Fruit fly (Drosophila melanogaster) whole organism, embryonic: Measurements from ENCODE around the gene sick.
A peak's percentile ranks its signal among the peaks of the same experiment; 100 is the strongest.

Experiments used
- Asciz ChIP-seq: fragments of 200-800 bp; sonication (Bioruptor generic); optimal IDR thresholded peaks from 2 replicates; lab custom pipeline; 2017; ENCODE audit warnings: missing biosample characterization, mild to moderate bottlenecking, missing genetic modification characterization, missing genetic modification reagents
- CG10462 ChIP-seq: fragments of 200-800 bp; sonication (Bioruptor generic); optimal IDR thresholded peaks from 2 replicates; lab custom pipeline; 2016; ENCODE audit warnings: missing biosample characterization, missing genetic modification characterization
- Sox102F ChIP-seq: fragments of 200-800 bp; sonication (Bioruptor generic); optimal IDR thresholded peaks from 2 replicates; lab custom pipeline; 2018; ENCODE audit warnings: missing biosample characterization, mild to moderate bottlenecking, missing genetic modification characterization, moderate library complexity
- cwo ChIP-seq: fragments of 200-800 bp; sonication (Bioruptor generic); optimal IDR thresholded peaks from 3 replicates; lab custom pipeline; 2017; ENCODE audit warnings: missing biosample characterization, missing genetic modification characterization, mild to moderate bottlenecking, moderate library complexity, missing genetic modification reagents
- fu2 ChIP-seq: fragments of 200-800 bp; sonication (Bioruptor generic); optimal IDR thresholded peaks from 2 replicates; lab custom pipeline; 2016; ENCODE audit warnings: missing biosample characterization, missing genetic modification characterization
- h ChIP-seq: fragments of >200 bp; optimal IDR thresholded peaks from 2 replicates; lab custom pipeline; 2017
- her ChIP-seq: fragments of 200-800 bp; sonication (Bioruptor generic); optimal IDR thresholded peaks from 2 replicates; lab custom pipeline; 2016; ENCODE audit warnings: missing biosample characterization, missing genetic modification characterization
- trh ChIP-seq: fragments of 200-800 bp; sonication (Bioruptor generic); optimal IDR thresholded peaks from 2 replicates; lab custom pipeline; 2016; ENCODE audit warnings: missing biosample characterization, missing genetic modification characterization

- TF ChIP-seq her (GFP tag; lab: Kevin White, UChicago) (no peak), h (lab: Kevin White, UChicago) (no peak), Sox102F (GFP tag; lab: Kevin White, UChicago) (peak; percentile 28), CG10462 (GFP tag; lab: Kevin White, UChicago) (no peak), cwo (GFP tag; lab: Kevin White, UChicago) (no peak), trh (GFP tag; lab: Kevin White, UChicago) (no peak), Asciz (GFP tag; lab: Kevin White, UChicago) (no peak), fu2 (GFP tag; lab: Kevin White, UChicago) (no peak)
These were observed 21.0 kb downstream of the sick start for dm6 chr2L:19817147-19817546.
